In the genomic region with DNA sequence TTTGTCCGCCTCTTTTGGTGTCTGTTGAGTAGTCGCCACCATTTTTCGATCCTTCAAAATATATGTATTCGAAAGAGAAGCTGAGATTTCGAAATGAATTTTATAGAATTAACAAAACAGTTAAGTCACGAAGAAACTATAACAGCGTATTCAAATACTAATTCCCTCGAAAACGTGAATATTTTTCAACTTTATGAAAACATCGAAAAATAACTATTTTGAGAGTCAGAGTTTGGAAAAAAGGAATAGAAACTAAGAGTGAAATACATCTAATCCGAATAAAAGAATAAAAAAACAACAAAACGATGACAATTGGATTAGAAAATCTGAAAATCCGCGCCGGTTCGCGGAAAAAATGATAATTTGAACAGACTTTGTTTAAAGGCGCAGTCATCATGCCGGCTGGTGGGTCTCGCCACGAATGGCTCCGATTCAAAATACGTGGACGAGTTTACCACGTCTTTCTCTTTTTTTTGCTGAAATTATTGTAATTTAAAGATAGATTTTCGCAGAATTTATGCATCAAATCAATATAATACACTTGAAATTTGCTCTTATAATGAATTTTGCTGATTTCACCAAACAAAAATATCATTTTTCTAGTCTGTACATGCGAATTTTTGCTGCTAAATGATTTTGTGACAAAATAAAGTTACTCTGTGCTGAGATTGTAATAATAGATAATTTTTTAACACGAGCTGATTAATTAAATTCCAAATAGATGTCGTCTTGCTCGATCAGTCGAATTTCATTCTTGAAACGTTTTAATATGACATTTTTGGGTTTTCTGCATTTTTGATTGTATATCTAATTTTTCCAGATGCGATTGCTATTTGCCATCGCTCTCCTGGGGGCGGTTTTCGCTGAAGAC, we compare ENCODE assay signal across 4 worm cellular contexts.
TF ChIP-seq lines count a peak whose summit lies in the region.

A gene (minus strand): TSS at position 51 of the 871 bp plus-strand sequence.
A gene (plus strand): TSS at position 821 of the 871 bp plus-strand sequence.

TF ChIP-seq in whole organism, L1 larva, 84 proteins besides CTCF, POLR2A, EP300 and RAD21 (continued from another document and continues in another):
- TF ChIP-seq snpc-4 (tag; optimal IDR thresholded peaks at IDR 0.05; lab: Kevin White, UChicago): no peak
- peak; percentile 16 for TF ChIP-seq nhr-71 (tag; optimal IDR thresholded peaks at IDR 0.05; lab: Kevin White, UChicago)
- peak; percentile 48 to 53 for TF ChIP-seq efl-1 (optimal IDR thresholded peaks at IDR 0.05; lab: Kevin White, UChicago)
- TF ChIP-seq efl-1 (GFP tag; optimal IDR thresholded peaks at IDR 0.05 in 1 of 2; lab: Kevin White, UChicago): peak; percentile 60 to 90
- TF ChIP-seq tbx-2 (tag; optimal IDR thresholded peaks at IDR 0.05; lab: Kevin White, UChicago): no peak
- TF ChIP-seq zip-4 (GFP tag; optimal IDR thresholded peaks at IDR 0.05; lab: Kevin White, UChicago): no peak
- TF ChIP-seq ceh-63 (GFP tag; optimal IDR thresholded peaks at IDR 0.05; lab: Kevin White, UChicago): no peak
- TF ChIP-seq unc-98 (GFP tag; IDR thresholded peaks at IDR 0.05; lab: Robert Waterston, UW): no peak
- no peak for TF ChIP-seq sox-4 (tag; optimal IDR thresholded peaks at IDR 0.05; lab: Kevin White, UChicago)
- no peak for TF ChIP-seq blmp-1 (tag; optimal IDR thresholded peaks at IDR 0.05; lab: Kevin White, UChicago)
- no peak for TF ChIP-seq jun-1 (tag; optimal IDR thresholded peaks at IDR 0.05; lab: Kevin White, UChicago)
- TF ChIP-seq nhr-28 (tag; optimal IDR thresholded peaks at IDR 0.05; lab: Kevin White, UChicago): no peak
- TF ChIP-seq nhr-85 (tag; lab: Kevin White, UChicago): no peak
- peak; percentile 100 for TF ChIP-seq skn-1 (tag; optimal IDR thresholded peaks at IDR 0.05; lab: Kevin White, UChicago)
- TF ChIP-seq grh-1 (GFP tag; IDR thresholded peaks at IDR 0.05; lab: Robert Waterston, UW): no peak
- no peak for TF ChIP-seq nhr-11 (tag; optimal IDR thresholded peaks at IDR 0.05; lab: Kevin White, UChicago)
- TF ChIP-seq C16A3.4 (tag; optimal IDR thresholded peaks at IDR 0.05; lab: Kevin White, UChicago): no peak
- no peak for TF ChIP-seq ztf-11 (tag; optimal IDR thresholded peaks at IDR 0.05; lab: Kevin White, UChicago)
- TF ChIP-seq lin-15B (tag; optimal IDR thresholded peaks at IDR 0.05; lab: Kevin White, UChicago): peak; percentile 9
- no peak for TF ChIP-seq nhr-20 (tag; optimal IDR thresholded peaks at IDR 0.05; lab: Kevin White, UChicago)
- TF ChIP-seq tlp-1 (tag; optimal IDR thresholded peaks at IDR 0.05; lab: Kevin White, UChicago): no peak
- TF ChIP-seq ceh-88 (GFP tag; IDR thresholded peaks at IDR 0.05; lab: Robert Waterston, UW): no peak
- no peak for TF ChIP-seq ets-5 (GFP tag; IDR thresholded peaks at IDR 0.05; lab: Robert Waterston, UW)
- no peak for TF ChIP-seq nhr-47 (tag; optimal IDR thresholded peaks at IDR 0.05; lab: Kevin White, UChicago)
- TF ChIP-seq nhr-77 (tag; optimal IDR thresholded peaks at IDR 0.05; lab: Kevin White, UChicago): no peak
- TF ChIP-seq egl-13 (tag; optimal IDR thresholded peaks at IDR 0.05; lab: Kevin White, UChicago): no peak
- no peak for TF ChIP-seq elt-2 (tag; optimal IDR thresholded peaks at IDR 0.05; lab: Kevin White, UChicago)
- TF ChIP-seq unc-30 (tag; optimal IDR thresholded peaks at IDR 0.05; lab: Kevin White, UChicago): no peak
- no peak for TF ChIP-seq hlh-4 (tag; optimal IDR thresholded peaks at IDR 0.05; lab: Kevin White, UChicago)
- no peak for TF ChIP-seq Y116A8C.19 (tag; optimal IDR thresholded peaks at IDR 0.05; lab: Kevin White, UChicago; ENCODE audit: borderline replicate concordance)
- no peak for TF ChIP-seq sup-37 (GFP tag; optimal IDR thresholded peaks at IDR 0.05; lab: Kevin White, UChicago)
- no peak for TF ChIP-seq hpl-2 (GFP tag; optimal IDR thresholded peaks at IDR 0.05; lab: Kevin White, UChicago)

TF ChIP-seq in whole organism, L2 larva, 48 proteins besides CTCF, POLR2A, EP300 and RAD21 (continued from another document):
- TF ChIP-seq blmp-1 (tag; optimal IDR thresholded peaks at IDR 0.05; lab: Kevin White, UChicago; ENCODE audit: insufficient read depth) (no peak), ceh-16 (tag; optimal IDR thresholded peaks at IDR 0.05; lab: Kevin White, UChicago) (no peak), peb-1 (tag; optimal IDR thresholded peaks at IDR 0.05; lab: Kevin White, UChicago) (no peak), nhr-129 (tag; optimal IDR thresholded peaks at IDR 0.05; lab: Kevin White, UChicago) (peak; percentile 50), unc-55 (GFP tag; optimal IDR thresholded peaks at IDR 0.05; lab: Kevin White, UChicago) (peak; percentile 68), lin-39 (tag; optimal IDR thresholded peaks at IDR 0.05; lab: Kevin White, UChicago) (no peak), alr-1 (tag; optimal IDR thresholded peaks at IDR 0.05; lab: Kevin White, UChicago) (no peak), sma-3 (GFP tag; optimal IDR thresholded peaks at IDR 0.05; lab: Kevin White, UChicago) (no peak), sem-4 (tag; optimal IDR thresholded peaks at IDR 0.05; lab: Kevin White, UChicago) (no peak), nhr-23 (tag; optimal IDR thresholded peaks at IDR 0.05; lab: Kevin White, UChicago) (no peak), nhr-25 (tag; optimal IDR thresholded peaks at IDR 0.05; lab: Kevin White, UChicago) (peak; percentile 12), ZK546.5 (tag; optimal IDR thresholded peaks at IDR 0.05; lab: Kevin White, UChicago) (no peak), snpc-4 (tag; optimal IDR thresholded peaks at IDR 0.05; lab: Kevin White, UChicago) (peak; percentile 5), F13H6.1 (tag; optimal IDR thresholded peaks at IDR 0.05; lab: Kevin White, UChicago) (no peak)

TF ChIP-seq in whole organism, L4 larva, 104 proteins besides CTCF, POLR2A, EP300 and RAD21 (continued from another document and continues in another):
- TF ChIP-seq egl-27 (tag; optimal IDR thresholded peaks at IDR 0.05; lab: Kevin White, UChicago) (no peak), nhr-28 (tag; optimal IDR thresholded peaks at IDR 0.05; lab: Kevin White, UChicago) (no peak), jun-1 (tag; optimal IDR thresholded peaks at IDR 0.05; lab: Kevin White, UChicago) (no peak), lin-29 (GFP tag; IDR thresholded peaks at IDR 0.05; lab: Robert Waterston, UW) (no peak), spr-3 (GFP tag; optimal IDR thresholded peaks at IDR 0.05; lab: Kevin White, UChicago) (no peak), nhr-48 (tag; optimal IDR thresholded peaks at IDR 0.05; lab: Kevin White, UChicago) (no peak), unc-62 (GFP tag; optimal IDR thresholded peaks at IDR 0.05 in 1 of 2; lab: Kevin White, UChicago) (peak in 1 of 2 experiments; percentile 19), unc-62 (tag; optimal IDR thresholded peaks at IDR 0.05; lab: Kevin White, UChicago) (no peak), F10B5.3 (tag; optimal IDR thresholded peaks at IDR 0.05; lab: Kevin White, UChicago) (no peak), arid-1 (GFP tag; conservative IDR thresholded peaks at IDR 0.05; lab: Robert Waterston, UW) (no peak), saeg-2 (GFP tag; IDR thresholded peaks at IDR 0.05; lab: Robert Waterston, UW) (no peak), php-3 (GFP tag; IDR thresholded peaks at IDR 0.05; lab: Robert Waterston, UW) (no peak), mxl-2 (GFP tag; conservative IDR thresholded peaks at IDR 0.05; lab: Robert Waterston, UW) (no peak), lin-1 (GFP tag; IDR thresholded peaks at IDR 0.05; lab: Robert Waterston, UW) (no peak), ceh-62 (tag; optimal IDR thresholded peaks at IDR 0.05; lab: Kevin White, UChicago) (no peak), tra-1 (GFP tag; IDR thresholded peaks at IDR 0.05; lab: Robert Waterston, UW) (no peak), nhr-6 (tag; optimal IDR thresholded peaks at IDR 0.05; lab: Kevin White, UChicago) (peak; percentile 15), hlh-11 (tag; optimal IDR thresholded peaks at IDR 0.05; lab: Kevin White, UChicago) (no peak), pqm-1 (tag; optimal IDR thresholded peaks at IDR 0.05; lab: Kevin White, UChicago) (no peak), D1046.2 (GFP tag; IDR thresholded peaks at IDR 0.05; lab: Robert Waterston, UW) (no peak), unc-130 (GFP tag; optimal IDR thresholded peaks at IDR 0.05; lab: Kevin White, UChicago) (peak; percentile 53), fos-1 (tag; optimal IDR thresholded peaks at IDR 0.05; lab: Kevin White, UChicago) (no peak), skn-1 (tag; optimal IDR thresholded peaks at IDR 0.05; lab: Kevin White, UChicago) (no peak), unc-39 (tag; optimal IDR thresholded peaks at IDR 0.05; lab: Kevin White, UChicago) (no peak), ztf-11 (tag; optimal IDR thresholded peaks at IDR 0.05; lab: Kevin White, UChicago) (no peak), mes-2 (tag; optimal IDR thresholded peaks at IDR 0.05; lab: Kevin White, UChicago; ENCODE audit: poor library complexity, severe bottlenecking) (peak; percentile 39), Y5F2A.4 (GFP tag; optimal IDR thresholded peaks at IDR 0.05; lab: Kevin White, UChicago) (no peak), aha-1 (tag; lab: Kevin White, UChicago) (peak; percentile 88), ceh-32 (tag; optimal IDR thresholded peaks at IDR 0.05; lab: Kevin White, UChicago; ENCODE audit: poor library complexity) (no peak), snpc-1.2 (GFP tag; IDR thresholded peaks at IDR 0.05; lab: Robert Waterston, UW) (no peak), hif-1 (tag; optimal IDR thresholded peaks at IDR 0.05; lab: Kevin White, UChicago) (no peak), zip-2 (tag; optimal IDR thresholded peaks at IDR 0.05; lab: Kevin White, UChicago) (no peak), lin-38 (GFP tag; IDR thresholded peaks at IDR 0.05; lab: Robert Waterston, UW) (no peak), Y105C5A.15 (GFP tag; IDR thresholded peaks at IDR 0.05; lab: Robert Waterston, UW) (no peak), lin-13 (GFP tag; optimal IDR thresholded peaks at IDR 0.05; lab: Kevin White, UChicago) (no peak), nhr-42 (GFP tag; IDR thresholded peaks at IDR 0.05; lab: Robert Waterston, UW) (no peak), dve-1 (tag; optimal IDR thresholded peaks at IDR 0.05; lab: Kevin White, UChicago; ENCODE audit: insufficient read depth) (peak; percentile 9), lin-15B (tag; optimal IDR thresholded peaks at IDR 0.05; lab: Kevin White, UChicago) (no peak), nhr-77 (tag; optimal IDR thresholded peaks at IDR 0.05; lab: Kevin White, UChicago) (no peak), zag-1 (tag; optimal IDR thresholded peaks at IDR 0.05; lab: Kevin White, UChicago) (no peak), snpc-4 (tag; optimal IDR thresholded peaks at IDR 0.05; lab: Kevin White, UChicago) (no peak), set-16 (GFP tag; IDR thresholded peaks at IDR 0.05; lab: Robert Waterston, UW) (no peak), fkh-10 (GFP tag; optimal IDR thresholded peaks at IDR 0.05; lab: Kevin White, UChicago) (no peak)

TF ChIP-seq in whole organism, young adult, 124 proteins besides CTCF, POLR2A, EP300 and RAD21 (continued from another document):
- TF ChIP-seq dpl-1 (GFP tag; optimal IDR thresholded peaks at IDR 0.05; lab: Kevin White, UChicago) (peak; percentile 18), dox-1 (GFP tag; IDR thresholded peaks at IDR 0.05; lab: Robert Waterston, UW) (peak; percentile 56; the same call in 1 of the 2 replicates), ceh-91 (GFP tag; IDR thresholded peaks at IDR 0.05; lab: Robert Waterston, UW) (0 out of 2 replicates have a peak, but pooled peaks have one; percentile 32)
